Worm (Caenorhabditis elegans) whole organism, mixed stage, embryonic: ENCODE results near the gene C01G10.5.

Experiments used
- blmp-1 ChIP-seq: fragments of 150-350 bp; optimal IDR thresholded peaks from 2 replicates; lab custom pipeline; 2014; ENCODE audit warnings: missing biosample characterization, missing genetic modification characterization
- nhr-12 ChIP-seq: fragments of 150-350 bp; optimal IDR thresholded peaks from 2 replicates; lab custom pipeline; 2014; ENCODE audit warnings: missing biosample characterization, missing genetic modification characterization
- pha-4 ChIP-seq: fragments of 150-350 bp; optimal IDR thresholded peaks from 2 replicates; lab custom pipeline; 2018; ENCODE audit warnings: missing biosample characterization, missing genetic modification reagents, missing genetic modification characterization
- snpc-4 ChIP-seq: fragments of 150-350 bp; optimal IDR thresholded peaks from 2 replicates; lab custom pipeline; 2014; ENCODE audit warnings: missing biosample characterization, missing genetic modification characterization
- unc-39 ChIP-seq: fragments of 150-350 bp; optimal IDR thresholded peaks from 2 replicates; lab custom pipeline; 2014; ENCODE audit warnings: missing biosample characterization, missing genetic modification characterization

DNA sequence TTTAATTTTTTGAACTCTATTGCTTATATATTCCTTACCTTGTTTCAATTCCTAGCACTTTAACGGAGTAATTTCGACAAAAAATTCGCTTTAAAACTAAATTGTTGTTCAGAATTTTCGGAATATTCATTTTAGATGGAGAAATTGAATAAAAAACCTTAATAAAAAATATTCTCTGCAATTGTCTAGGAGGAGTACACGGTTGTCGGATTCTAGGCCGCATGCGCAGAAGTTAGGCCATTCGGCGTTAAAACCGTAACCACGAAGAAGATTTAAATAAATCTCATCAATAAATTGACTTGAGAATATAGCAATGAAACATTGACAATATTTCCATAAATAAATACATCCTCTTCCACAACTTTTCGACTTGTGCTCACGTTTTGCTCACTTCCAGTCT lies 7.0 kb downstream of the C01G10.5 start, which contains the start of the genes C01G10.10 and C01G10.9:
- TF ChIP-seq blmp-1 (no peak), unc-39 (tag; lab: Kevin White, UChicago) (no peak), pha-4 (no peak), snpc-4 (no peak), nhr-12 (tag; lab: Kevin White, UChicago) (no peak)
